Worm (Caenorhabditis elegans): ENCODE measurements around the gene obr-2.

- no peak for TF ChIP-seq tab-1 (GFP tag; IDR thresholded peaks at IDR 0.05)
- no peak for TF ChIP-seq ztf-29 (GFP tag; IDR thresholded peaks at IDR 0.05)
Measured at ce11 chrV:15051720-15052119, 37.7 kb upstream of the obr-2 start.

Data from whole organism, midembryonic.